Worm (Caenorhabditis elegans) whole organism, L2 larva: ENCODE measurements around the gene srh-146.
"Not testable (repeated sequence)": the region's sequence is repeated elsewhere in the genome, so short reads cannot be mapped to it uniquely, and the experiment has no call there.

Experiments
- C34F6.9 ChIP-seq: fragments of 150-350 bp; optimal IDR thresholded peaks from 2 replicates; lab custom pipeline; 2014; ENCODE audit warnings: missing biosample characterization, missing genetic modification characterization
- F13H6.1 ChIP-seq: sonication (generic microtip); optimal IDR thresholded peaks from 2 replicates; lab custom pipeline; 2016; ENCODE audit warnings: missing genetic modification characterization, missing compliant biosample characterization
- Y55F3AM.14 ChIP-seq: fragments of 200-800 bp; sonication (Bioruptor generic); optimal IDR thresholded peaks from 2 replicates; lab custom pipeline; 2018; ENCODE audit warnings: mild to moderate bottlenecking, missing genetic modification characterization, missing compliant biosample characterization
- ZK546.5 ChIP-seq: sonication (generic microtip); optimal IDR thresholded peaks from 2 replicates; lab custom pipeline; 2017; ENCODE audit warnings: missing biosample characterization, missing genetic modification characterization
- blmp-1 ChIP-seq: sonication (generic microtip); optimal IDR thresholded peaks from 2 replicates; lab custom pipeline; 2017; ENCODE audit warnings: missing genetic modification characterization, mild to moderate bottlenecking, missing compliant biosample characterization, antibody characterized with exemption, moderate library complexity; ENCODE audit not compliant: insufficient read depth
- ceh-16 ChIP-seq: fragments of 150-350 bp; optimal IDR thresholded peaks from 2 replicates; lab custom pipeline; 2014; ENCODE audit warnings: missing biosample characterization, missing genetic modification characterization
- crh-2 ChIP-seq: sonication (generic microtip); optimal IDR thresholded peaks from 2 replicates; lab custom pipeline; 2017; ENCODE audit warnings: missing biosample characterization, missing genetic modification characterization
- dmd-4 ChIP-seq: sonication (generic microtip); optimal IDR thresholded peaks from 2 replicates; lab custom pipeline; 2017; ENCODE audit warnings: missing biosample characterization, missing genetic modification characterization
- egl-27 ChIP-seq: sonication (generic microtip); optimal IDR thresholded peaks from 3 replicates; lab custom pipeline; 2017; ENCODE audit warnings: missing biosample characterization, missing genetic modification reagents, missing genetic modification characterization
- fos-1 ChIP-seq: fragments of 150-350 bp; optimal IDR thresholded peaks from 2 replicates; lab custom pipeline; 2014; ENCODE audit warnings: missing biosample characterization, missing genetic modification characterization
- gmeb-1 ChIP-seq: fragments of 150-350 bp; optimal IDR thresholded peaks from 2 replicates; lab custom pipeline; 2014; ENCODE audit warnings: missing biosample characterization, missing genetic modification characterization
- lin-11 ChIP-seq: fragments of 150-350 bp; sonication (generic microtip); optimal IDR thresholded peaks from 2 replicates; lab custom pipeline; 2014; ENCODE audit warnings: missing biosample characterization, missing genetic modification characterization, inconsistent platforms, mixed read lengths
- lin-13 ChIP-seq: fragments of 150-350 bp; optimal IDR thresholded peaks from 2 replicates; lab custom pipeline; 2014; ENCODE audit warnings: missing biosample characterization, missing genetic modification reagents, missing genetic modification characterization
- lin-39 ChIP-seq: fragments of 150-350 bp; optimal IDR thresholded peaks from 2 replicates; lab custom pipeline; 2014; ENCODE audit warnings: missing biosample characterization, missing genetic modification reagents, missing genetic modification characterization
- mab-5 ChIP-seq: fragments of 150-350 bp; optimal IDR thresholded peaks from 2 replicates; lab custom pipeline; 2014; ENCODE audit warnings: missing biosample characterization, missing genetic modification characterization
- mbf-1 ChIP-seq: sonication (generic microtip); optimal IDR thresholded peaks from 2 replicates; lab custom pipeline; 2017; ENCODE audit warnings: missing biosample characterization, missing genetic modification characterization
- nhr-10 ChIP-seq: sonication (generic microtip); optimal IDR thresholded peaks from 2 replicates; lab custom pipeline; 2017; ENCODE audit warnings: missing biosample characterization, missing genetic modification characterization
- nhr-11 ChIP-seq: fragments of 150-350 bp; optimal IDR thresholded peaks from 2 replicates; lab custom pipeline; 2014; ENCODE audit warnings: missing biosample characterization, missing genetic modification characterization
- nhr-21 ChIP-seq: fragments of 150-350 bp; optimal IDR thresholded peaks from 2 replicates; lab custom pipeline; 2014; ENCODE audit warnings: missing biosample characterization, missing genetic modification characterization
- nhr-23 ChIP-seq: fragments of 150-350 bp; optimal IDR thresholded peaks from 2 replicates; lab custom pipeline; 2014; ENCODE audit warnings: missing biosample characterization, missing genetic modification reagents, missing genetic modification characterization
- nhr-237 ChIP-seq: fragments of 150-350 bp; optimal IDR thresholded peaks from 2 replicates; lab custom pipeline; 2014; ENCODE audit warnings: missing biosample characterization, missing genetic modification characterization
- nhr-25 ChIP-seq: fragments of 150-350 bp; sonication (generic microtip); optimal IDR thresholded peaks from 3 replicates; lab custom pipeline; 2014; ENCODE audit warnings: missing biosample characterization, missing genetic modification characterization
- nhr-6 ChIP-seq: fragments of 150-350 bp; optimal IDR thresholded peaks from 2 replicates; lab custom pipeline; 2014; ENCODE audit warnings: missing biosample characterization, missing genetic modification characterization
- nhr-77 ChIP-seq: fragments of 150-350 bp; optimal IDR thresholded peaks from 2 replicates; lab custom pipeline; 2014; ENCODE audit warnings: missing biosample characterization, missing genetic modification characterization
- peb-1 ChIP-seq: fragments of 150-350 bp; optimal IDR thresholded peaks from 2 replicates; lab custom pipeline; 2014; ENCODE audit warnings: missing biosample characterization, missing genetic modification characterization
- skn-1 ChIP-seq: sonication (generic microtip); optimal IDR thresholded peaks from 2 replicates; lab custom pipeline; 2017; ENCODE audit warnings: missing biosample characterization, missing genetic modification characterization
- sma-3 ChIP-seq: sonication (generic microtip); optimal IDR thresholded peaks from 2 replicates; lab custom pipeline; 2016; ENCODE audit warnings: missing genetic modification reagents, missing genetic modification characterization, missing compliant biosample characterization
- sma-9 ChIP-seq, 2 experiments: fragments of 150-350 bp in 1 of 2; sonication (generic microtip) in 1 of 2; optimal IDR thresholded peaks; 2 replicates each; lab custom pipeline; 2014 to 2016; ENCODE audit warnings: missing genetic modification characterization in 2 of 2, mild to moderate bottlenecking in 1 of 2, missing biosample characterization in 1 of 2, missing compliant biosample characterization in 1 of 2, missing genetic modification reagents in 1 of 2, moderate library complexity in 1 of 2
- snpc-4 ChIP-seq: fragments of 150-350 bp; optimal IDR thresholded peaks from 2 replicates; lab custom pipeline; 2014; ENCODE audit warnings: missing biosample characterization, missing genetic modification characterization
- unc-55 ChIP-seq: fragments of 150-350 bp; sonication (generic microtip); optimal IDR thresholded peaks from 3 replicates; lab custom pipeline; 2014; ENCODE audit warnings: missing biosample characterization, missing genetic modification reagents, missing genetic modification characterization
- unc-62 ChIP-seq: fragments of 150-350 bp; optimal IDR thresholded peaks from 2 replicates; lab custom pipeline; 2014; ENCODE audit warnings: missing biosample characterization, missing genetic modification reagents, missing genetic modification characterization
- zag-1 ChIP-seq: fragments of 150-350 bp; optimal IDR thresholded peaks from 2 replicates; lab custom pipeline; 2014; ENCODE audit warnings: missing biosample characterization, missing genetic modification characterization
- ztf-1 ChIP-seq: fragments of 200-800 bp; sonication (Bioruptor generic); conservative IDR thresholded peaks from 2 replicates; pipeline ENCODE4 v1.3.6; 2022; ENCODE audit warnings: missing genetic modification characterization, missing compliant biosample characterization
- ztf-11 ChIP-seq: sonication (generic microtip); optimal IDR thresholded peaks from 2 replicates; lab custom pipeline; 2017; ENCODE audit warnings: missing biosample characterization, missing genetic modification characterization
- ztf-4 ChIP-seq: fragments of 150-350 bp; optimal IDR thresholded peaks from 2 replicates; lab custom pipeline; 2014; ENCODE audit warnings: missing biosample characterization, missing genetic modification characterization

Gene srh-146

ce11 chrV:2955342-2955741 is 41.3 kb downstream of the srh-146 start, which contains the start of gene srh-248:
TSS of gene srh-248 (minus strand) at chrV:2955442.
- TF ChIP-seq zag-1, gmeb-1, dmd-4 (tag; lab: Kevin White, UChicago): not testable (repeated sequence)

- TF ChIP-seq blmp-1 (tag; lab: Kevin White, UChicago) (no peak), Y55F3AM.14 (GFP tag; lab: Kevin White, UChicago) (no peak), snpc-4 (tag; lab: Kevin White, UChicago) (no peak), mbf-1 (tag; lab: Kevin White, UChicago) (no peak), unc-62 (GFP tag; lab: Kevin White, UChicago) (no peak), C34F6.9 (tag; lab: Kevin White, UChicago) (no peak), lin-13 (GFP tag; lab: Kevin White, UChicago) (no peak), nhr-6 (tag; lab: Kevin White, UChicago) (no peak), ztf-1 (GFP tag; lab: Robert Waterston, UW) (no peak), nhr-25 (no peak), unc-55 (no peak), peb-1 (tag; lab: Kevin White, UChicago) (no peak), F13H6.1 (no peak), skn-1 (tag; lab: Kevin White, UChicago) (no peak), ztf-4 (tag; lab: Kevin White, UChicago) (no peak), fos-1 (tag; lab: Kevin White, UChicago) (no peak)
Observed at ce11 chrV:2958202-2958601, 44.2 kb downstream of the srh-146 start, which contains the start of gene srw-142. TSS of gene srw-142 (minus strand) at chrV:2958302.

DNA sequence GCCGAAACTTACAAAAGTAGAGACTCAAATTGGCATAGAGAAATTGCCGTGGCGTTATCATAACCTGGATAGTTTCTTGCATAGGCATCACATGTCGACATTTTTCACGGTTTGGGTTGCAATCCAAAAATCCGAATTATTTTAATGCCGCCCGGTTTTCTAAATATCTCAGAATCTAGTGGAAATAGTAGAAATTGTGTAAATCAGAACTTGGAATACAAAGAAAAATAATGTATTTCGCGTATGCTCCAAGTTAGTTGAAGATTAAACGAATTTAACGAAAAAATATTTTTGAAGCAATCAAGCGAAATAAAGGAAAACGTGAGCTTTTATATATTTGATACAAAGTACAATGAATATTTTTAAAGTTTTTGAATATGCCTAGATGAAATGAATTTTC is 46.8 kb downstream of the srh-146 start, which contains the start of gene srw-144:
Gene srw-144 (minus strand): TSS at position 101 of the 400 bp plus-strand sequence.
- TF ChIP-seq nhr-10 (tag; lab: Kevin White, UChicago) (no peak), nhr-23 (tag; lab: Kevin White, UChicago) (no peak), lin-39 (tag; lab: Kevin White, UChicago) (no peak), nhr-77 (tag; lab: Kevin White, UChicago) (no peak), mbf-1 (tag; lab: Kevin White, UChicago) (no peak), C34F6.9 (tag; lab: Kevin White, UChicago) (no peak), mab-5 (tag; lab: Kevin White, UChicago) (no peak), dmd-4 (tag; lab: Kevin White, UChicago) (no peak), snpc-4 (tag; lab: Kevin White, UChicago) (no peak), crh-2 (tag; lab: Kevin White, UChicago) (no peak), unc-55 (no peak), nhr-21 (tag; lab: Kevin White, UChicago) (no peak), gmeb-1 (tag; lab: Kevin White, UChicago) (no peak), nhr-237 (tag; lab: Kevin White, UChicago) (no peak), ZK546.5 (tag; lab: Kevin White, UChicago) (no peak), Y55F3AM.14 (GFP tag; lab: Kevin White, UChicago) (no peak), ztf-4 (tag; lab: Kevin White, UChicago) (no peak), lin-11 (no peak), sma-3 (GFP tag; lab: Kevin White, UChicago) (no peak)

DNA sequence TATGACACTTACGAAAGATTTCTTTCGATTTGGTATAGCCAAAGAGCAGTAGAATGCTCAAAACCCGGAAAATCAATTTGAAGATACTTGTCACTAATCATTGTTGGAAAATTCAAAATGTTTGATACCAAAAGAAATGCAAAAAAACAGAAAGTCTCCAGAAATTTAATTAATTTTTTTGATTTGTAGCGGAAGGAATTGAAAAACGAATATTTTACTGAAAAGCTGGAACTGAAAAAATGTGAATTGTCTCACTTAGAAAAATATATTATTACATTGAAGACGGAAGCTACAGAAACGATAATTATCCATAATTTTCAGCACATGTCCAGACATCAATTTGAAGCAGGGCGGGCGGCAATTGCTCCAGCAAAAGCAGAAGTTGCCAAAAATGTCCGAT is 48.9 kb downstream of the srh-146 start, which contains the start of gene srw-138:
Gene srw-138 (minus strand): TSS at position 101 of the 400 bp plus-strand sequence.
- no peak for TF ChIP-seq C34F6.9 (tag; lab: Kevin White, UChicago)
- TF ChIP-seq nhr-6 (tag; lab: Kevin White, UChicago) = no peak
- TF ChIP-seq egl-27 (tag; lab: Kevin White, UChicago) = no peak
- no peak for TF ChIP-seq Y55F3AM.14 (GFP tag; lab: Kevin White, UChicago)
- TF ChIP-seq nhr-237 (tag; lab: Kevin White, UChicago) = no peak
- TF ChIP-seq nhr-11 (tag; lab: Kevin White, UChicago) = no peak
- TF ChIP-seq ztf-4 (tag; lab: Kevin White, UChicago) = no peak
- no peak for TF ChIP-seq ZK546.5 (tag; lab: Kevin White, UChicago)
- no peak for TF ChIP-seq sma-9 (GFP tag; optimal IDR thresholded peaks at IDR 0.05; lab: Kevin White, UChicago)
- TF ChIP-seq sma-9 (tag; optimal IDR thresholded peaks at IDR 0.05; lab: Kevin White, UChicago) = no peak
- no peak for TF ChIP-seq sma-3 (GFP tag; lab: Kevin White, UChicago)
- TF ChIP-seq mbf-1 (tag; lab: Kevin White, UChicago) = no peak
- no peak for TF ChIP-seq ceh-16 (tag; lab: Kevin White, UChicago)
- no peak for TF ChIP-seq ztf-11
- TF ChIP-seq fos-1 (tag; lab: Kevin White, UChicago) = no peak
- no peak for TF ChIP-seq mab-5 (tag; lab: Kevin White, UChicago)
- no peak for TF ChIP-seq F13H6.1
- TF ChIP-seq nhr-21 (tag; lab: Kevin White, UChicago) = no peak
- no peak for TF ChIP-seq nhr-77 (tag; lab: Kevin White, UChicago)
- no peak for TF ChIP-seq gmeb-1 (tag; lab: Kevin White, UChicago)
